Fruit fly (Drosophila melanogaster) Kc167 (cell line): ENCODE data around the gene CG16852.

Experiments used
- Myc ChIP-seq: fragments of >200 bp; optimal IDR thresholded peaks from 2 replicates; lab custom pipeline; 2017; ENCODE audit warnings: missing external identifiers
- Sin3A ChIP-seq: fragments of >200 bp; optimal IDR thresholded peaks from 2 replicates; lab custom pipeline; 2018; ENCODE audit warnings: missing external identifiers
- h ChIP-seq: fragments of >200 bp; optimal IDR thresholded peaks from 3 replicates; lab custom pipeline; 2018; ENCODE audit warnings: missing external identifiers
- insv ChIP-seq: fragments of >200 bp; optimal IDR thresholded peaks from 3 replicates; lab custom pipeline; 2018; ENCODE audit warnings: missing external identifiers
- psq ChIP-seq: fragments of >200 bp; optimal IDR thresholded peaks from 2 replicates; lab custom pipeline; 2017; ENCODE audit warnings: missing external identifiers
- ttk ChIP-seq: sonication (Bioruptor generic); optimal IDR thresholded peaks from 2 replicates; lab custom pipeline; 2017; ENCODE audit warnings: missing external identifiers

CG16852 gene

DNA sequence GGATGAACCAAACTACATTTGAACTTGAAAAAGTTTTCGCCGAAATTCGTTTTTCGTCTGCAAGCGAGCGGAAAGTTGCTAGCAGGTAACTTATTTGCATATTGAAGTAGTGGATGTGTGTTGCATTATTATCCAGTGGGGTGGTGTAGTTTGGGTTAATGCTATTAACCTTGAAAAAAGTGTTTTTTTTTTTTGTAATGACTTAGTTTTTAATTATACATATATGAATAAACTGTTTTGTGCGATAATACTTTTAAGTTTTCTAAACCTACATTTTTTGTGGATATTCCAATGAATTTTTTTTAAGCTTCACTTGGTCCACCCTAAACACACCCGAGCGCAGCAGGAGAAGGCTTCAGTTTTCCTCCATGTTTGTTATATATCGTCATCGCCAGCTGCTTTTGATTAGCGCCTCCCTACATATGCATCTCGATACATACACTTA is 30.5 kb downstream of the CG16852 start:
- TF ChIP-seq Myc (lab: Kevin White, UChicago): no peak
- TF ChIP-seq Sin3A (lab: Kevin White, UChicago): no peak
- no peak for TF ChIP-seq psq
- TF ChIP-seq h (lab: Kevin White, UChicago): no peak
- no peak for TF ChIP-seq ttk
- TF ChIP-seq insv: no peak

DNA sequence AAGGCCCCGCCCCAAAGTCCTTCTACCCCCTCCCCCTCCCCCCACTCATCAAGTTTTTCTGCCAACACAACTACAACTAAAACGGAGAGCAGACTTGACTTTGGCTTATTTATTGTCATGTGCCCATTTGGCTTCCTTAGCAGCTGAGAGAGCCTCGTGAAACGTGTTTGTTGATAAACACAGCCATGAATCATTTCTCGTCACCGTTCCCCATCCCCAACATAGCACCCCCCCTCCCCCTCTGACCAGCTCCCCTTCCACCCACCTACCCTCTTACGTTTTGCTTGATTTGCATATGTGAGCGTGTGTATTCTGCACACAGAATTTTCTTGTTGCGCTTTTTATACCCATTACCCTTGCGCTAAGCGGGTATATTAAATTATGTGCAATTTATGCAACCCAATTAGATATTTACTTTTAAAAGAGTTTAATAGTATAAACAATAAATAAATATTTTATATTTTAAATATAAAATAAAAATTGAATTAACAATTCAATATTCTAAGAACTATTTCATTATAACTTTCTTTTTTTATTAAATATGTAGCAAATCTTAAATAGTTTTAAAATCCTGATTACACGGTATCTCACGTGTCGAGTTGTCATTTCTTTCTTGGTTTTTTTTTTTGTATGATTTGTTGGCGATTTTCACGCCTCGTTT is 31.4 kb downstream of the CG16852 start:
- TF ChIP-seq insv (no peak), Sin3A (lab: Kevin White, UChicago) (no peak), Myc (lab: Kevin White, UChicago) (no peak), h (lab: Kevin White, UChicago) (no peak), ttk (no peak), psq (no peak)

DNA sequence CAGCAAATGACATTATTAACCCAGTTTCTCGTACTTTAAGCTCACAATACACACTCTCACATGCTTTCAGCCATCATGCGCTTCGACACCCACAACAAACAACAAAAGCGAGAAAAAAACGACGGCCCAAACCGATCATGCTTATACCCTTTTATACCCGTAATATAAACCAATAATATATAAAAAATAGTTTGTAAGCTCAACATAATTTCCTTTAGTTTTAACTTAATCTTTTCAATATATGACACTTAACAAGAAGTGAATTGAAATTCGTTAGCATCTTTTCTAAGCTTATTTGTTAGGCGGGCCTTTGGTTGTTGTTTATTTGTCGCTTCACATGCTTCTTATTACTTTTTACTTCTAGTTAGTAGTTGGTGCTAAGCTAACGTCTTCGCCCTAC is 46.1 kb downstream of the CG16852 start:
- TF ChIP-seq Sin3A (lab: Kevin White, UChicago) (no peak), h (lab: Kevin White, UChicago) (no peak), Myc (lab: Kevin White, UChicago) (no peak), ttk (no peak), psq (no peak)
